Worm (Caenorhabditis elegans) whole organism, L4 larva: Measurements from ENCODE around the gene C35D10.8.

Experiments
- Y48G9A.11 ChIP-seq: fragments of 200-800 bp; sonication (Bioruptor generic); IDR thresholded peaks from 2 replicates; pipeline ENCODE4 v1.3.6; 2022; ENCODE audit warnings: missing genetic modification reagents, missing genetic modification characterization, missing compliant biosample characterization
- ZK546.5 ChIP-seq, 2 experiments: sonication (generic microtip); optimal IDR thresholded peaks; 2 replicates each; lab custom pipeline; 2017; ENCODE audit warnings: missing biosample characterization in 2 of 2, missing genetic modification characterization in 2 of 2
- aha-1 ChIP-seq: fragments of 150-350 bp; peaks from one replicate; lab custom pipeline; 2014; ENCODE audit warnings: missing biosample characterization, missing genetic modification characterization
- ceh-44 ChIP-seq: fragments of 200-800 bp; sonication (Bioruptor generic); IDR thresholded peaks from 2 replicates; pipeline ENCODE4 v1.3.6; 2022; ENCODE audit warnings: missing genetic modification reagents, missing genetic modification characterization, missing compliant biosample characterization
- ceh-62 ChIP-seq: sonication (generic microtip); optimal IDR thresholded peaks from 2 replicates; lab custom pipeline; 2017; ENCODE audit warnings: missing biosample characterization, missing genetic modification characterization
- cey-2 ChIP-seq: sonication (generic microtip); optimal IDR thresholded peaks from 3 replicates; lab custom pipeline; 2017; ENCODE audit warnings: missing genetic modification characterization, mild to moderate bottlenecking, missing compliant biosample characterization, antibody characterized with exemption, borderline replicate concordance; ENCODE audit not compliant: insufficient read depth
- dpl-1 ChIP-seq: fragments of 150-350 bp; optimal IDR thresholded peaks from 2 replicates; lab custom pipeline; 2014; ENCODE audit warnings: missing biosample characterization, missing genetic modification reagents, missing genetic modification characterization
- nhr-11 ChIP-seq: fragments of 150-350 bp; optimal IDR thresholded peaks from 2 replicates; lab custom pipeline; 2014; ENCODE audit warnings: missing biosample characterization, missing genetic modification characterization
- pha-4 ChIP-seq, 2 experiments: fragments of 150-350 bp in 1 of 2; fragments of 200-800 bp in 1 of 2; sonication (Bioruptor generic) in 1 of 2; IDR thresholded peaks in 1 of 2; optimal IDR thresholded peaks in 1 of 2; 2 replicates each; pipeline versions ENCODE4 v1.3.6 to Lab custom; 2014 to 2022; ENCODE audit warnings: missing genetic modification characterization in 2 of 2, missing genetic modification reagents in 2 of 2, missing biosample characterization in 1 of 2, missing compliant biosample characterization in 1 of 2
- pqm-1 ChIP-seq: sonication (generic microtip); optimal IDR thresholded peaks from 2 replicates; lab custom pipeline; 2017; ENCODE audit warnings: missing biosample characterization, missing genetic modification characterization
- spr-1 ChIP-seq: sonication (generic microtip); optimal IDR thresholded peaks from 2 replicates; lab custom pipeline; 2016; ENCODE audit warnings: mild to moderate bottlenecking, missing genetic modification characterization, missing compliant biosample characterization
- unc-62 ChIP-seq, 3 experiments: fragments of 150-350 bp in 1 of 3; sonication (generic microtip); optimal IDR thresholded peaks in 2 of 3; peaks in 1 of 3; 1 replicate in 1 of 3; 2 replicates in 2 of 3; lab custom pipeline; 2014 to 2017; ENCODE audit warnings: missing biosample characterization in 3 of 3, missing genetic modification characterization in 3 of 3, missing genetic modification reagents in 3 of 3, missing genotype in 1 of 3
- ztf-11 ChIP-seq: fragments of 150-350 bp; optimal IDR thresholded peaks from 2 replicates; lab custom pipeline; 2014; ENCODE audit warnings: missing biosample characterization, missing genetic modification characterization
- ztf-7 ChIP-seq: fragments of 150-350 bp; optimal IDR thresholded peaks from 2 replicates; lab custom pipeline; 2014; ENCODE audit warnings: missing biosample characterization, missing genetic modification characterization

DNA sequence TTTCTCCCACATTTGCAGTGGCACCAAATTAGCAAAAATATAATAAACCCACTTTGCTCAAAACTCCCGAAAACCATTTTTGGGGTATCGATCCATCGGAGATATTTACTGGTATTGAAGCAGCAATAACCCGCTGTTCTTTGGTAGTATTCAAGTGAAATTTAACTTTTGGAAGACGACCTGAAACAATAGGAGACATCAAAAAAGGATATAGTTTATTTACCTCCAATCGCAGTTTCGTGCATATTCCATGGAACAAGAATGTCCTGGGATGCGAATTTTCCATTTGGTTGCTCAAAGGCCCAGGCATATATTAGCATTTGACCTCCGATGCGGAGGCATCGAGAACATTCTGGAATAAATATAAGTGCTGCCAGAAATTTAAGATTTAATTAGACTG is 18.4 kb downstream of the C35D10.8 start:
- no peak for TF ChIP-seq ztf-7 (tag; lab: Kevin White, UChicago)
- TF ChIP-seq spr-1 (tag; lab: Kevin White, UChicago), result no peak
- TF ChIP-seq nhr-11 (tag; lab: Kevin White, UChicago), result no peak
- TF ChIP-seq aha-1 (tag; lab: Kevin White, UChicago), result peak; percentile 96
- TF ChIP-seq unc-62 (GFP tag; optimal IDR thresholded peaks at IDR 0.05 in 1 of 2; lab: Kevin White, UChicago), result no peak
- TF ChIP-seq unc-62 (tag; optimal IDR thresholded peaks at IDR 0.05; lab: Kevin White, UChicago), result no peak
- no peak for TF ChIP-seq dpl-1 (GFP tag; lab: Kevin White, UChicago)
- no peak for TF ChIP-seq ceh-62 (tag; lab: Kevin White, UChicago)
- TF ChIP-seq ZK546.5 (tag; optimal IDR thresholded peaks at IDR 0.05; lab: Kevin White, UChicago), result no peak
- TF ChIP-seq pha-4 (GFP tag; IDR thresholded peaks at IDR 0.05; lab: Robert Waterston, UW), result no peak
- TF ChIP-seq pha-4 (tag; optimal IDR thresholded peaks at IDR 0.05; lab: Kevin White, UChicago), result no peak
- TF ChIP-seq pqm-1, result no peak
- TF ChIP-seq ztf-11 (tag; lab: Kevin White, UChicago), result no peak
- no peak for TF ChIP-seq Y48G9A.11 (GFP tag; lab: Robert Waterston, UW)
- TF ChIP-seq ceh-44 (GFP tag; lab: Robert Waterston, UW), result no peak
- TF ChIP-seq cey-2 (tag; lab: Kevin White, UChicago), result no peak
